Fruit fly (Drosophila melanogaster) whole organism, embryonic: Measurements from ENCODE around the gene Fie.

ENCODE experiments used
- B-H1 ChIP-seq: fragments of 200-800 bp; sonication (Bioruptor generic); IDR thresholded peaks from 3 replicates; pipeline ENCODE4 v1.3.6; 2022; ENCODE audit warnings: missing biosample characterization, missing genetic modification characterization
- Blimp-1 ChIP-seq: fragments of 200-800 bp; sonication (Bioruptor generic); optimal IDR thresholded peaks from 3 replicates; lab custom pipeline; 2018; ENCODE audit warnings: missing biosample characterization, missing genetic modification characterization, mild to moderate bottlenecking, moderate library complexity, missing genetic modification reagents
- CG14710 ChIP-seq: fragments of 200-800 bp; sonication (Bioruptor generic); optimal IDR thresholded peaks from 3 replicates; lab custom pipeline; 2019; ENCODE audit warnings: missing biosample characterization, mild to moderate bottlenecking, missing genetic modification characterization, moderate library complexity
- CG15601 ChIP-seq: fragments of 200-800 bp; sonication (Bioruptor generic); optimal IDR thresholded peaks from 3 replicates; lab custom pipeline; 2019; ENCODE audit warnings: missing biosample characterization, mild to moderate bottlenecking, missing genetic modification characterization, moderate library complexity
- CG15696 ChIP-seq: fragments of 200-800 bp; sonication (Bioruptor generic); optimal IDR thresholded peaks from 2 replicates; lab custom pipeline; 2019; ENCODE audit warnings: missing biosample characterization, mild to moderate bottlenecking, missing genetic modification characterization, moderate library complexity
- CG17361 ChIP-seq: fragments of 200-800 bp; sonication (Bioruptor generic); IDR thresholded peaks from 3 replicates; pipeline ENCODE4 v1.3.6; 2022; ENCODE audit warnings: missing biosample characterization, missing genetic modification characterization
- CG17385 ChIP-seq: fragments of 200-800 bp; sonication (Bioruptor generic); optimal IDR thresholded peaks from 3 replicates; lab custom pipeline; 2018; ENCODE audit warnings: missing biosample characterization, mild to moderate bottlenecking, missing genetic modification characterization
- CG17568 ChIP-seq: fragments of 200-800 bp; sonication (Bioruptor generic); optimal IDR thresholded peaks from 2 replicates; lab custom pipeline; 2018; ENCODE audit warnings: missing biosample characterization, mild to moderate bottlenecking, missing genetic modification characterization, moderate library complexity
- CG18011 ChIP-seq: fragments of 200-800 bp; sonication (Bioruptor generic); optimal IDR thresholded peaks from 2 replicates; lab custom pipeline; 2017; ENCODE audit warnings: missing biosample characterization, missing genetic modification characterization, mild to moderate bottlenecking, moderate library complexity, missing genotype
- CG18262 ChIP-seq: fragments of 200-800 bp; optimal IDR thresholded peaks from 3 replicates; lab custom pipeline; 2019; ENCODE audit warnings: missing biosample characterization, mild to moderate bottlenecking, missing genetic modification characterization, moderate library complexity
- CG2202 ChIP-seq: fragments of 200-800 bp; sonication (Bioruptor generic); optimal IDR thresholded peaks from 2 replicates; lab custom pipeline; 2018; ENCODE audit warnings: missing biosample characterization, mild to moderate bottlenecking, missing genetic modification characterization
- CG2712 ChIP-seq: fragments of 200-800 bp; optimal IDR thresholded peaks from 3 replicates; lab custom pipeline; 2019; ENCODE audit warnings: missing biosample characterization, mild to moderate bottlenecking, missing genetic modification characterization, moderate library complexity
- CG2875 ChIP-seq: fragments of 200-800 bp; sonication (Bioruptor generic); optimal IDR thresholded peaks from 2 replicates; lab custom pipeline; 2017; ENCODE audit warnings: missing biosample characterization, mild to moderate bottlenecking, missing genetic modification characterization, missing genetic modification reagents
- CG30020 ChIP-seq: fragments of 200-800 bp; optimal IDR thresholded peaks from 2 replicates; lab custom pipeline; 2019; ENCODE audit warnings: missing biosample characterization, mild to moderate bottlenecking, missing genetic modification characterization, moderate library complexity
- CG30431 ChIP-seq: fragments of 200-800 bp; sonication (Bioruptor generic); optimal IDR thresholded peaks from 2 replicates; lab custom pipeline; 2017; ENCODE audit warnings: missing biosample characterization, missing genetic modification characterization
- CG32532 ChIP-seq: fragments of 200-800 bp; sonication (Bioruptor generic); IDR thresholded peaks from 2 replicates; pipeline ENCODE4 v1.3.6; 2022; ENCODE audit warnings: missing biosample characterization, missing genetic modification characterization
- CG3838 ChIP-seq: fragments of 200-800 bp; sonication (Bioruptor generic); optimal IDR thresholded peaks from 3 replicates; lab custom pipeline; 2016; ENCODE audit warnings: missing biosample characterization, missing genetic modification characterization
- CG5245 ChIP-seq: fragments of 200-800 bp; sonication (Bioruptor generic); optimal IDR thresholded peaks from 3 replicates; lab custom pipeline; 2016; ENCODE audit warnings: missing biosample characterization, missing genetic modification characterization
- CG7357 ChIP-seq: fragments of 200-800 bp; sonication (Bioruptor generic); IDR thresholded peaks from 3 replicates; pipeline ENCODE4 v1.3.6; 2022; ENCODE audit warnings: missing biosample characterization, missing genetic modification characterization
- CG7372 ChIP-seq: fragments of 200-800 bp; sonication (Bioruptor generic); IDR thresholded peaks from 2 replicates; pipeline ENCODE4 v1.3.6; 2022; ENCODE audit warnings: missing biosample characterization, missing genetic modification characterization
- CG9727 ChIP-seq: fragments of 200-800 bp; sonication (Bioruptor generic); optimal IDR thresholded peaks from 3 replicates; lab custom pipeline; 2017; ENCODE audit warnings: missing biosample characterization, mild to moderate bottlenecking, missing genetic modification characterization
- CG9932 ChIP-seq: fragments of 200-800 bp; sonication (Bioruptor generic); IDR thresholded peaks from 2 replicates; pipeline ENCODE4 v1.3.6; 2022; ENCODE audit warnings: missing biosample characterization, missing genetic modification characterization
- Dip3 ChIP-seq: fragments of 200-800 bp; sonication (Bioruptor generic); optimal IDR thresholded peaks from 3 replicates; lab custom pipeline; 2016; ENCODE audit warnings: missing biosample characterization, missing genetic modification characterization
- Doc3 ChIP-seq: fragments of 200-800 bp; sonication (Bioruptor generic); IDR thresholded peaks from 3 replicates; pipeline ENCODE4 v1.3.6; 2022; ENCODE audit warnings: missing biosample characterization, missing genetic modification characterization; ENCODE audit not compliant: partially characterized antibody
- HLH3B ChIP-seq: fragments of 200-800 bp; sonication (Bioruptor generic); IDR thresholded peaks from 2 replicates; pipeline ENCODE4 v1.3.6; 2022; ENCODE audit warnings: missing biosample characterization, missing genetic modification characterization
- HLH4C ChIP-seq: fragments of 200-800 bp; sonication (Bioruptor generic); IDR thresholded peaks from 3 replicates; pipeline ENCODE4 v1.3.6; 2022; ENCODE audit warnings: missing biosample characterization, missing genetic modification characterization; ENCODE audit not compliant: partially characterized antibody
- Hsf ChIP-seq: fragments of 200-800 bp; sonication (Bioruptor generic); optimal IDR thresholded peaks from 3 replicates; lab custom pipeline; 2016; ENCODE audit warnings: missing biosample characterization, missing genetic modification characterization
- Oli ChIP-seq: fragments of 200-800 bp; sonication (Bioruptor generic); optimal IDR thresholded peaks from 2 replicates; lab custom pipeline; 2018; ENCODE audit warnings: missing biosample characterization, mild to moderate bottlenecking, missing genetic modification characterization, moderate library complexity
- Pdp1 ChIP-seq, 2 experiments: fragments of 200-800 bp; sonication (Bioruptor generic); optimal IDR thresholded peaks; 3 replicates each; lab custom pipeline; 2016; ENCODE audit warnings: missing biosample characterization in 2 of 2, missing genetic modification characterization in 2 of 2, mild to moderate bottlenecking in 1 of 2, moderate library complexity in 1 of 2
- Side ChIP-seq: fragments of 200-800 bp; sonication (Bioruptor generic); optimal IDR thresholded peaks from 2 replicates; lab custom pipeline; 2016; ENCODE audit warnings: missing biosample characterization, missing genetic modification characterization
- Six4 ChIP-seq: fragments of 200-800 bp; sonication (Bioruptor generic); optimal IDR thresholded peaks from 2 replicates; lab custom pipeline; 2016; ENCODE audit warnings: missing biosample characterization, missing genetic modification characterization
- Sry-β ChIP-seq: fragments of 200-800 bp; sonication (Bioruptor generic); optimal IDR thresholded peaks from 2 replicates; lab custom pipeline; 2018; ENCODE audit warnings: missing biosample characterization, mild to moderate bottlenecking, missing genetic modification characterization, moderate library complexity
- Ssrp ChIP-seq: fragments of 200-800 bp; sonication (Bioruptor generic); optimal IDR thresholded peaks from 2 replicates; lab custom pipeline; 2018; ENCODE audit warnings: missing biosample characterization, mild to moderate bottlenecking, missing genetic modification characterization, moderate library complexity
- Xrp1 ChIP-seq: fragments of 200-800 bp; sonication (Bioruptor generic); IDR thresholded peaks from 2 replicates; pipeline ENCODE4 v1.3.6; 2022; ENCODE audit warnings: missing biosample characterization, missing genetic modification characterization
- chif ChIP-seq, 2 experiments: fragments of 200-800 bp; sonication (Bioruptor generic); optimal IDR thresholded peaks; 3 replicates each; lab custom pipeline; 2016; ENCODE audit warnings: missing biosample characterization in 2 of 2, missing genetic modification characterization in 2 of 2
- crol ChIP-seq: fragments of 200-800 bp; sonication (Bioruptor generic); IDR thresholded peaks from 2 replicates; pipeline ENCODE4 v1.3.6; 2022; ENCODE audit warnings: missing biosample characterization, missing genetic modification characterization
- gem ChIP-seq: fragments of 200-800 bp; sonication (Bioruptor generic); optimal IDR thresholded peaks from 2 replicates; lab custom pipeline; 2019; ENCODE audit warnings: missing biosample characterization, mild to moderate bottlenecking, missing genetic modification characterization, moderate library complexity
- klu ChIP-seq: fragments of 200-800 bp; sonication (Bioruptor generic); IDR thresholded peaks from 2 replicates; pipeline ENCODE4 v1.3.6; 2022; ENCODE audit warnings: missing biosample characterization, missing genetic modification characterization
- lola ChIP-seq, 3 experiments: fragments of >200 bp in 2 of 3; fragments of 200-800 bp in 1 of 3; sonication (Bioruptor generic) in 1 of 3; optimal IDR thresholded peaks; 2 replicates each; lab custom pipeline; 2017 to 2019; ENCODE audit warnings: missing biosample characterization in 3 of 3, missing genetic modification characterization in 3 of 3, mild to moderate bottlenecking in 1 of 3, moderate library complexity in 1 of 3
- lov ChIP-seq, 2 experiments: fragments of 200-800 bp in 1 of 2; fragments of >200 bp in 1 of 2; sonication (Bioruptor generic) in 1 of 2; IDR thresholded peaks in 1 of 2; optimal IDR thresholded peaks in 1 of 2; 2 replicates in 1 of 2; 3 replicates in 1 of 2; pipeline versions ENCODE4 v1.3.6 to Lab custom; 2017 to 2022; ENCODE audit warnings: missing biosample characterization in 1 of 2, missing genetic modification characterization in 1 of 2
- nerfin-1 ChIP-seq: fragments of 200-800 bp; sonication (Bioruptor generic); optimal IDR thresholded peaks from 3 replicates; lab custom pipeline; 2019; ENCODE audit warnings: missing biosample characterization, mild to moderate bottlenecking, missing genetic modification characterization, moderate library complexity
- nerfin-2 ChIP-seq: fragments of 200-800 bp; sonication (Bioruptor generic); IDR thresholded peaks from 2 replicates; pipeline ENCODE4 v1.3.6; 2022; ENCODE audit warnings: missing biosample characterization, missing genetic modification characterization; ENCODE audit not compliant: partially characterized antibody
- nmo ChIP-seq: fragments of 200-800 bp; sonication (Bioruptor generic); optimal IDR thresholded peaks from 2 replicates; lab custom pipeline; 2018; ENCODE audit warnings: missing biosample characterization, mild to moderate bottlenecking, missing genetic modification characterization, moderate library complexity
- org-1 ChIP-seq: fragments of 200-800 bp; sonication (Bioruptor generic); optimal IDR thresholded peaks from 2 replicates; lab custom pipeline; 2017; ENCODE audit warnings: missing biosample characterization, missing genetic modification characterization
- phol ChIP-seq: fragments of 200-800 bp; sonication (Bioruptor generic); optimal IDR thresholded peaks from 3 replicates; lab custom pipeline; 2018; ENCODE audit warnings: missing biosample characterization, mild to moderate bottlenecking, missing genetic modification characterization, moderate library complexity
- row ChIP-seq: fragments of 200-800 bp; sonication (Bioruptor generic); IDR thresholded peaks from 3 replicates; pipeline ENCODE4 v1.3.6; 2022; ENCODE audit warnings: missing biosample characterization, missing genetic modification characterization
- slp2 ChIP-seq: fragments of 200-800 bp; sonication (Bioruptor generic); optimal IDR thresholded peaks from 2 replicates; lab custom pipeline; 2016; ENCODE audit warnings: missing biosample characterization, missing genetic modification characterization
- unpg ChIP-seq: fragments of 200-800 bp; sonication (Bioruptor generic); optimal IDR thresholded peaks from 3 replicates; lab custom pipeline; 2018; ENCODE audit warnings: missing biosample characterization, mild to moderate bottlenecking, missing genetic modification characterization, moderate library complexity
- zen ChIP-seq: fragments of 200-800 bp; sonication (Bioruptor generic); optimal IDR thresholded peaks from 3 replicates; lab custom pipeline; 2018; ENCODE audit warnings: missing biosample characterization, mild to moderate bottlenecking, missing genetic modification characterization, moderate library complexity

Gene Fie

dm6 chr3L:3882046-3882445, 10.3 kb upstream of the Fie start (continued):
- TF ChIP-seq lov (optimal IDR thresholded peaks at IDR 0.05; lab: Kevin White, UChicago) (no peak), lov (GFP tag; IDR thresholded peaks at IDR 0.05; lab: Robert Waterston, UW) (no peak), gem (peak; percentile 38), CG7372 (GFP tag; lab: Robert Waterston, UW) (no peak), org-1 (GFP tag; lab: Kevin White, UChicago) (no peak), HLH4C (GFP tag; lab: Robert Waterston, UW) (no peak), crol (GFP tag; lab: Robert Waterston, UW) (no peak), CG9932 (GFP tag; lab: Robert Waterston, UW) (no peak), Hsf (GFP tag; lab: Kevin White, UChicago) (peak; percentile 5), CG17385 (GFP tag; lab: Kevin White, UChicago) (no peak), Oli (tag; lab: Kevin White, UChicago) (peak; percentile 26), chif (GFP tag; optimal IDR thresholded peaks at IDR 0.05; lab: Kevin White, UChicago) (peak in 1 of 2 experiments; percentile 21), Xrp1 (GFP tag; lab: Robert Waterston, UW) (peak; percentile 49; the same call in 1 of the 2 replicates), B-H1 (no peak), CG17568 (no peak), CG15601 (tag; lab: Kevin White, UChicago) (no peak), CG9727 (GFP tag; lab: Kevin White, UChicago) (peak; percentile 35), CG7357 (no peak), nmo (GFP tag; lab: Kevin White, UChicago) (peak; percentile 17), CG30431 (GFP tag; lab: Kevin White, UChicago) (peak; percentile 12), CG2875 (GFP tag; lab: Kevin White, UChicago) (no peak), Pdp1 (GFP tag; optimal IDR thresholded peaks at IDR 0.05; lab: Kevin White, UChicago) (no peak), Ssrp (peak; percentile 6), Dip3 (no peak), Sry-β (GFP tag; lab: Kevin White, UChicago) (no peak), CG14710 (tag; lab: Kevin White, UChicago) (peak; percentile 15), CG5245 (GFP tag; lab: Kevin White, UChicago) (peak; percentile 18), Side (no peak), CG2202 (tag; lab: Kevin White, UChicago) (peak; percentile 16), klu (GFP tag; lab: Robert Waterston, UW) (no peak), CG3838 (no peak), CG18011 (GFP tag; lab: Kevin White, UChicago) (no peak), CG2712 (tag; lab: Kevin White, UChicago) (peak; percentile 24), Blimp-1 (GFP tag; lab: Kevin White, UChicago) (peak; percentile 16), unpg (GFP tag; lab: Kevin White, UChicago) (peak; percentile 23), nerfin-1 (tag; lab: Kevin White, UChicago) (no peak), slp2 (GFP tag; lab: Kevin White, UChicago) (no peak), CG30020 (no peak), lola (GFP tag; optimal IDR thresholded peaks at IDR 0.05; lab: Kevin White, UChicago) (peak in 1 of 3 experiments; percentile 37), zen (tag; lab: Kevin White, UChicago) (peak; percentile 14), row (GFP tag; lab: Robert Waterston, UW) (0 out of 3 replicates have a peak, but pooled peaks have one; percentile 15), HLH3B (GFP tag; lab: Robert Waterston, UW) (0 out of 2 replicates have a peak, but pooled peaks have one; percentile 9), CG32532 (GFP tag; lab: Robert Waterston, UW) (no peak), CG17361 (GFP tag; lab: Robert Waterston, UW) (no peak), CG18262 (tag; lab: Kevin White, UChicago) (peak; percentile 10), phol (tag; lab: Kevin White, UChicago) (peak; percentile 40), CG15696 (tag; lab: Kevin White, UChicago) (peak; percentile 17), Six4 (peak; percentile 8), Doc3 (no peak), nerfin-2 (GFP tag; lab: Robert Waterston, UW) (no peak)
